Fruit fly (Drosophila melanogaster) whole organism, embryonic: ENCODE measurements around the gene CG46310.

Source experiments
- Bdp1 ChIP-seq: fragments of 200-800 bp; sonication (Bioruptor generic); optimal IDR thresholded peaks from 3 replicates; lab custom pipeline; 2016; ENCODE audit warnings: missing biosample characterization, missing genetic modification characterization
- Blimp-1 ChIP-seq: fragments of 200-800 bp; sonication (Bioruptor generic); optimal IDR thresholded peaks from 3 replicates; lab custom pipeline; 2018; ENCODE audit warnings: missing biosample characterization, missing genetic modification characterization, mild to moderate bottlenecking, moderate library complexity, missing genetic modification reagents
- CG10321 ChIP-seq: fragments of 200-800 bp; sonication (Bioruptor generic); IDR thresholded peaks from 2 replicates; pipeline ENCODE4 v1.3.6; 2022; ENCODE audit warnings: missing biosample characterization, missing genetic modification characterization
- CG11696 ChIP-seq: fragments of 200-800 bp; sonication (Bioruptor generic); IDR thresholded peaks from 2 replicates; pipeline ENCODE4 v1.3.6; 2022; ENCODE audit warnings: missing biosample characterization, missing genetic modification characterization
- CG12391 ChIP-seq: fragments of 200-800 bp; sonication (Bioruptor generic); optimal IDR thresholded peaks from 3 replicates; lab custom pipeline; 2018; ENCODE audit warnings: missing biosample characterization, mild to moderate bottlenecking, missing genetic modification characterization, moderate library complexity
- CG12659 ChIP-seq: fragments of 200-800 bp; sonication (Bioruptor generic); optimal IDR thresholded peaks from 3 replicates; lab custom pipeline; 2017; ENCODE audit warnings: mild to moderate bottlenecking, missing biosample characterization, missing genetic modification reagents, missing genetic modification characterization
- CG15479 ChIP-seq: fragments of 200-800 bp; sonication (Bioruptor generic); optimal IDR thresholded peaks from 3 replicates; lab custom pipeline; 2019; ENCODE audit warnings: missing biosample characterization, mild to moderate bottlenecking, missing genetic modification characterization, moderate library complexity
- CG17612 ChIP-seq: fragments of 200-800 bp; sonication (Bioruptor generic); IDR thresholded peaks from 2 replicates; pipeline ENCODE4 v1.3.6; 2022; ENCODE audit warnings: missing biosample characterization, missing genetic modification characterization
- CG18764 ChIP-seq: fragments of 200-800 bp; sonication (Bioruptor generic); optimal IDR thresholded peaks from 3 replicates; lab custom pipeline; 2016; ENCODE audit warnings: missing biosample characterization, missing genetic modification characterization
- CG2875 ChIP-seq: fragments of 200-800 bp; sonication (Bioruptor generic); optimal IDR thresholded peaks from 2 replicates; lab custom pipeline; 2017; ENCODE audit warnings: missing biosample characterization, mild to moderate bottlenecking, missing genetic modification characterization, missing genetic modification reagents
- CG4424 ChIP-seq: fragments of 200-800 bp; sonication (Bioruptor generic); optimal IDR thresholded peaks from 3 replicates; lab custom pipeline; 2016; ENCODE audit warnings: missing biosample characterization, missing genetic modification characterization
- CG4707 ChIP-seq: fragments of 200-800 bp; sonication (Bioruptor generic); optimal IDR thresholded peaks from 2 replicates; lab custom pipeline; 2018; ENCODE audit warnings: missing biosample characterization, mild to moderate bottlenecking, missing genetic modification characterization, moderate library complexity
- CG7963 ChIP-seq: fragments of 200-800 bp; sonication (Bioruptor generic); IDR thresholded peaks from 3 replicates; pipeline ENCODE4 v1.3.6; 2022; ENCODE audit warnings: missing biosample characterization, missing genetic modification characterization; ENCODE audit not compliant: partially characterized antibody
- CG8388 ChIP-seq: fragments of 200-800 bp; sonication (Bioruptor generic); optimal IDR thresholded peaks from 2 replicates; lab custom pipeline; 2019; ENCODE audit warnings: missing biosample characterization, mild to moderate bottlenecking, missing genetic modification characterization, moderate library complexity
- CG9609 ChIP-seq: fragments of 200-800 bp; sonication (Bioruptor generic); optimal IDR thresholded peaks from 3 replicates; lab custom pipeline; 2016; ENCODE audit warnings: missing biosample characterization, missing genetic modification characterization
- CkIIα-i1 ChIP-seq: fragments of 200-800 bp; sonication (Bioruptor generic); IDR thresholded peaks from 2 replicates; pipeline ENCODE4 v1.3.6; 2022; ENCODE audit warnings: missing biosample characterization, missing genetic modification characterization
- Dip2 ChIP-seq: fragments of 200-800 bp; sonication (Bioruptor generic); IDR thresholded peaks from 2 replicates; pipeline ENCODE4 v1.3.6; 2022; ENCODE audit warnings: missing biosample characterization, missing genetic modification characterization
- Dip3 ChIP-seq: fragments of 200-800 bp; sonication (Bioruptor generic); optimal IDR thresholded peaks from 3 replicates; lab custom pipeline; 2016; ENCODE audit warnings: missing biosample characterization, missing genetic modification characterization
- ERR ChIP-seq: fragments of 200-800 bp; sonication (Bioruptor generic); optimal IDR thresholded peaks from 2 replicates; lab custom pipeline; 2016; ENCODE audit warnings: missing biosample characterization, missing genetic modification characterization
- Elba2 ChIP-seq: fragments of 200-800 bp; sonication (Bioruptor generic); optimal IDR thresholded peaks from 3 replicates; lab custom pipeline; 2016; ENCODE audit warnings: missing biosample characterization, missing genetic modification characterization
- Ets97D ChIP-seq: fragments of 200-800 bp; sonication (Bioruptor generic); optimal IDR thresholded peaks from 3 replicates; lab custom pipeline; 2016; ENCODE audit warnings: missing biosample characterization, missing genetic modification characterization
- Gsc ChIP-seq: fragments of 200-800 bp; sonication (Bioruptor generic); IDR thresholded peaks from 2 replicates; pipeline ENCODE4 v1.3.6; 2022; ENCODE audit warnings: missing biosample characterization, missing genetic modification characterization
- H15 ChIP-seq: fragments of 200-800 bp; sonication (Bioruptor generic); IDR thresholded peaks from 3 replicates; pipeline ENCODE4 v1.3.6; 2022; ENCODE audit warnings: missing biosample characterization, missing genetic modification characterization
- HmgD ChIP-seq: fragments of 200-800 bp; sonication (Bioruptor generic); optimal IDR thresholded peaks from 3 replicates; lab custom pipeline; 2016; ENCODE audit warnings: missing biosample characterization, missing genetic modification characterization
- Hr39 ChIP-seq: fragments of >200 bp; optimal IDR thresholded peaks from 2 replicates; lab custom pipeline; 2017
- Hr51 ChIP-seq, 2 experiments: fragments of 200-800 bp; sonication (Bioruptor generic); optimal IDR thresholded peaks; 2 replicates in 1 of 2; 3 replicates in 1 of 2; lab custom pipeline; 2016 to 2018; ENCODE audit warnings: missing biosample characterization in 2 of 2, missing genetic modification characterization in 2 of 2, mild to moderate bottlenecking in 1 of 2, moderate library complexity in 1 of 2
- Hsf ChIP-seq: fragments of 200-800 bp; sonication (Bioruptor generic); optimal IDR thresholded peaks from 3 replicates; lab custom pipeline; 2016; ENCODE audit warnings: missing biosample characterization, missing genetic modification characterization
- Oaz ChIP-seq: fragments of 200-800 bp; sonication (Bioruptor generic); IDR thresholded peaks from 2 replicates; pipeline ENCODE4 v1.3.6; 2022; ENCODE audit warnings: missing biosample characterization, missing genetic modification characterization
- PHDP ChIP-seq: fragments of 200-800 bp; sonication (Bioruptor generic); optimal IDR thresholded peaks from 3 replicates; lab custom pipeline; 2018; ENCODE audit warnings: missing biosample characterization, mild to moderate bottlenecking, missing genetic modification characterization, moderate library complexity
- Poxn ChIP-seq: fragments of 200-800 bp; sonication (Bioruptor generic); IDR thresholded peaks from 2 replicates; pipeline ENCODE4 v1.3.6; 2022; ENCODE audit warnings: missing biosample characterization, missing genetic modification characterization
- Side ChIP-seq: fragments of 200-800 bp; sonication (Bioruptor generic); optimal IDR thresholded peaks from 2 replicates; lab custom pipeline; 2016; ENCODE audit warnings: missing biosample characterization, missing genetic modification characterization
- Sox100B ChIP-seq: fragments of 200-800 bp; sonication (Bioruptor generic); optimal IDR thresholded peaks from 3 replicates; lab custom pipeline; 2018; ENCODE audit warnings: missing biosample characterization, mild to moderate bottlenecking, missing genetic modification characterization
- Ssrp ChIP-seq: fragments of 200-800 bp; sonication (Bioruptor generic); optimal IDR thresholded peaks from 2 replicates; lab custom pipeline; 2018; ENCODE audit warnings: missing biosample characterization, mild to moderate bottlenecking, missing genetic modification characterization, moderate library complexity
- bigmax ChIP-seq: fragments of 200-800 bp; sonication (Bioruptor generic); optimal IDR thresholded peaks from 2 replicates; lab custom pipeline; 2018; ENCODE audit warnings: missing biosample characterization, mild to moderate bottlenecking, missing genetic modification characterization
- dati ChIP-seq: fragments of 200-800 bp; sonication (Bioruptor generic); IDR thresholded peaks from 2 replicates; pipeline ENCODE4 v1.3.6; 2022; ENCODE audit warnings: missing biosample characterization, missing genetic modification characterization
- en ChIP-seq: fragments of 200-800 bp; sonication (Bioruptor generic); optimal IDR thresholded peaks from 2 replicates; lab custom pipeline; 2016; ENCODE audit warnings: missing biosample characterization, missing genetic modification characterization
- grau ChIP-seq: fragments of 200-800 bp; optimal IDR thresholded peaks from 3 replicates; lab custom pipeline; 2019; ENCODE audit warnings: missing biosample characterization, mild to moderate bottlenecking, missing genetic modification characterization, moderate library complexity
- ind ChIP-seq: fragments of 200-800 bp; sonication (Bioruptor generic); optimal IDR thresholded peaks from 3 replicates; lab custom pipeline; 2016; ENCODE audit warnings: missing biosample characterization, missing genetic modification characterization
- kah ChIP-seq: fragments of 200-800 bp; sonication (Bioruptor generic); optimal IDR thresholded peaks from 2 replicates; lab custom pipeline; 2018; ENCODE audit warnings: missing biosample characterization, mild to moderate bottlenecking, missing genetic modification characterization
- kni ChIP-seq: fragments of 200-800 bp; sonication (Bioruptor generic); optimal IDR thresholded peaks from 3 replicates; lab custom pipeline; 2017; ENCODE audit warnings: mild to moderate bottlenecking, missing biosample characterization, missing genetic modification reagents, missing genetic modification characterization
- knrl ChIP-seq: fragments of 200-800 bp; sonication (Bioruptor generic); IDR thresholded peaks from 3 replicates; pipeline ENCODE4 v1.3.6; 2022; ENCODE audit warnings: missing biosample characterization, missing genetic modification characterization; ENCODE audit not compliant: partially characterized antibody
- lab ChIP-seq: fragments of 200-800 bp; sonication (Bioruptor generic); optimal IDR thresholded peaks from 3 replicates; lab custom pipeline; 2017; ENCODE audit warnings: missing biosample characterization, missing genetic modification characterization, mild to moderate bottlenecking, moderate library complexity, missing genetic modification reagents
- luna ChIP-seq: fragments of 200-800 bp; sonication (Bioruptor generic); optimal IDR thresholded peaks from 2 replicates; lab custom pipeline; 2016; ENCODE audit warnings: missing biosample characterization, missing genetic modification characterization
- mirr ChIP-seq: fragments of 200-800 bp; sonication (Bioruptor generic); optimal IDR thresholded peaks from 3 replicates; lab custom pipeline; 2018; ENCODE audit warnings: missing biosample characterization, mild to moderate bottlenecking, missing genetic modification characterization
- peb ChIP-seq: fragments of 200-800 bp; sonication (Bioruptor generic); IDR thresholded peaks from 2 replicates; pipeline ENCODE4 v1.3.6; 2022; ENCODE audit warnings: missing biosample characterization, missing genetic modification characterization
- pho ChIP-seq: fragments of 200-800 bp; sonication (Bioruptor generic); optimal IDR thresholded peaks from 2 replicates; lab custom pipeline; 2016; ENCODE audit warnings: missing biosample characterization, missing genetic modification characterization
- pzg ChIP-seq: fragments of 200-800 bp; sonication (Bioruptor generic); optimal IDR thresholded peaks from 3 replicates; lab custom pipeline; 2018; ENCODE audit warnings: missing biosample characterization, mild to moderate bottlenecking, missing genetic modification characterization, moderate library complexity
- slbo ChIP-seq: fragments of 200-800 bp; sonication (Bioruptor generic); IDR thresholded peaks from 2 replicates; pipeline ENCODE4 v1.3.6; 2022; ENCODE audit warnings: missing biosample characterization, missing genetic modification characterization
- slou ChIP-seq: fragments of 200-800 bp; sonication (Bioruptor generic); optimal IDR thresholded peaks from 3 replicates; lab custom pipeline; 2016; ENCODE audit warnings: missing biosample characterization, missing genetic modification characterization
- so ChIP-seq: fragments of 200-800 bp; sonication (Bioruptor generic); IDR thresholded peaks from 3 replicates; pipeline ENCODE4 v1.3.6; 2022; ENCODE audit warnings: missing biosample characterization, missing genetic modification characterization
- wdn ChIP-seq: fragments of 200-800 bp; sonication (Bioruptor generic); IDR thresholded peaks from 2 replicates; pipeline ENCODE4 v1.3.6; 2022; ENCODE audit warnings: missing biosample characterization, missing genetic modification characterization
- zfh1 ChIP-seq: fragments of 200-800 bp; sonication (Bioruptor generic); IDR thresholded peaks from 3 replicates; pipeline ENCODE4 v1.3.6; 2022; ENCODE audit warnings: missing biosample characterization, missing genetic modification characterization

Gene CG46310

dm6 chr3R:23175376-23175775 is 1.7 kb downstream of the CG46310 start (continued):
- TF ChIP-seq pho (GFP tag; lab: Kevin White, UChicago) (peak; percentile 62), CG17612 (peak; percentile 70), PHDP (tag; lab: Kevin White, UChicago) (peak; percentile 94), CG10321 (GFP tag; lab: Robert Waterston, UW) (peak; percentile 61), lab (GFP tag; lab: Kevin White, UChicago) (peak; percentile 92), dati (GFP tag; lab: Robert Waterston, UW) (peak; percentile 83), luna (GFP tag; lab: Kevin White, UChicago) (peak; percentile 61), Blimp-1 (GFP tag; lab: Kevin White, UChicago) (peak; percentile 93), Poxn (no peak), slbo (GFP tag; lab: Robert Waterston, UW) (peak; percentile 87), grau (peak; percentile 90), bigmax (GFP tag; lab: Kevin White, UChicago) (no peak), ERR (peak; percentile 83), Bdp1 (GFP tag; lab: Kevin White, UChicago) (peak; percentile 71), peb (peak; percentile 81), slou (GFP tag; lab: Kevin White, UChicago) (peak; percentile 56), CG4424 (GFP tag; lab: Kevin White, UChicago) (peak; percentile 94), kni (peak; percentile 7), mirr (GFP tag; lab: Kevin White, UChicago) (no peak), CkIIα-i1 (peak; percentile 51; the same call in 1 of the 2 replicates), CG4707 (GFP tag; lab: Kevin White, UChicago) (peak; percentile 82), CG2875 (GFP tag; lab: Kevin White, UChicago) (peak; percentile 87), CG11696 (GFP tag; lab: Robert Waterston, UW) (peak; percentile 79), pzg (GFP tag; lab: Kevin White, UChicago) (no peak), knrl (GFP tag; lab: Robert Waterston, UW) (no peak), so (GFP tag; lab: Robert Waterston, UW) (peak; percentile 88), H15 (GFP tag; lab: Robert Waterston, UW) (peak; percentile 92), Dip3 (GFP tag; lab: Kevin White, UChicago) (peak; percentile 67), wdn (GFP tag; lab: Robert Waterston, UW) (peak; percentile 61; the same call in 1 of the 2 replicates), Dip2 (no peak), HmgD (GFP tag; lab: Kevin White, UChicago) (peak; percentile 56), en (GFP tag; lab: Kevin White, UChicago) (peak; percentile 86), Ets97D (GFP tag; lab: Kevin White, UChicago) (peak; percentile 79), Side (GFP tag; lab: Kevin White, UChicago) (peak; percentile 86), Hr39 (no peak), Gsc (GFP tag; lab: Robert Waterston, UW) (peak; percentile 73), kah (peak; percentile 80), Ssrp (peak; percentile 93), CG12391 (tag; lab: Kevin White, UChicago) (peak; percentile 95), Hsf (GFP tag; lab: Kevin White, UChicago) (peak; percentile 94), ind (GFP tag; lab: Kevin White, UChicago) (peak; percentile 93), CG15479 (GFP tag; lab: Kevin White, UChicago) (no peak), CG18764 (peak; percentile 88), Oaz (peak; percentile 83), Sox100B (GFP tag; lab: Kevin White, UChicago) (peak; percentile 85), CG8388 (GFP tag; lab: Kevin White, UChicago) (peak; percentile 92), CG7963 (GFP tag; lab: Robert Waterston, UW) (no peak), Elba2 (peak; percentile 21), CG12659 (GFP tag; lab: Kevin White, UChicago) (peak; percentile 81), Hr51 (GFP tag; optimal IDR thresholded peaks at IDR 0.05; lab: Kevin White, UChicago) (peak; percentile 63 to 95), zfh1 (GFP tag; lab: Robert Waterston, UW) (peak; percentile 95), CG9609 (GFP tag; lab: Kevin White, UChicago) (peak; percentile 86)
